Worm (Caenorhabditis elegans): Measurements from ENCODE around the gene Y66D12A.8.
A peak's percentile ranks its signal among the peaks of the same experiment; 100 is the strongest.

Y66D12A.8 gene

ce11 chrIII:11609568-11609967 is 35.5 kb downstream of the Y66D12A.8 start, which contains the start of gene Y66D12A.30:
Gene Y66D12A.30 (plus strand): TSS chrIII:11609868.
- TF ChIP-seq jun-1 (tag; optimal IDR thresholded peaks at IDR 0.05) = no peak
- TF ChIP-seq nhr-28 (tag; optimal IDR thresholded peaks at IDR 0.05) = no peak
- TF ChIP-seq pha-4 (tag; optimal IDR thresholded peaks at IDR 0.05) = no peak
- TF ChIP-seq lsy-12 (tag; optimal IDR thresholded peaks at IDR 0.05) = no peak
- TF ChIP-seq nhr-237 (tag; optimal IDR thresholded peaks at IDR 0.05) = no peak
- no peak for TF ChIP-seq elt-1 (tag; optimal IDR thresholded peaks at IDR 0.05)
- TF ChIP-seq ztf-11 (tag; optimal IDR thresholded peaks at IDR 0.05) = no peak
- TF ChIP-seq nhr-25 (tag; optimal IDR thresholded peaks at IDR 0.05) = no peak
- no peak for TF ChIP-seq nhr-23 (tag; optimal IDR thresholded peaks at IDR 0.05)
- no peak for TF ChIP-seq daf-12 (tag; optimal IDR thresholded peaks at IDR 0.05)
- no peak for TF ChIP-seq hmg-11 (tag; optimal IDR thresholded peaks at IDR 0.05)
- no peak for TF ChIP-seq eor-1 (tag; optimal IDR thresholded peaks at IDR 0.05)
- TF ChIP-seq elt-3 (tag; optimal IDR thresholded peaks at IDR 0.05) = no peak
- TF ChIP-seq unc-39 (tag; optimal IDR thresholded peaks at IDR 0.05) = no peak
- TF ChIP-seq ztf-4 (tag; optimal IDR thresholded peaks at IDR 0.05) = no peak
- no peak for TF ChIP-seq ama-1 (optimal IDR thresholded peaks at IDR 0.05)
- TF ChIP-seq mdl-1 (tag; optimal IDR thresholded peaks at IDR 0.05) = no peak
- no peak for TF ChIP-seq ZK546.5 (tag; optimal IDR thresholded peaks at IDR 0.05)
- TF ChIP-seq pqm-1 (tag; optimal IDR thresholded peaks at IDR 0.05) = no peak
- TF ChIP-seq egl-27 (tag; optimal IDR thresholded peaks at IDR 0.05) = no peak

- TF ChIP-seq nhr-28 (tag; optimal IDR thresholded peaks at IDR 0.05) = no peak
- no peak for TF ChIP-seq eor-1 (tag; optimal IDR thresholded peaks at IDR 0.05)
- TF ChIP-seq hmg-11 (tag; optimal IDR thresholded peaks at IDR 0.05) = no peak
Measured at ce11 chrIII:11611618-11612247, 37.7 kb downstream of the Y66D12A.8 start.

- TF ChIP-seq nhr-12 (tag; optimal IDR thresholded peaks at IDR 0.05) (no peak), nhr-23 (tag; optimal IDR thresholded peaks at IDR 0.05) (no peak), nhr-67 (tag; optimal IDR thresholded peaks at IDR 0.05) (no peak), skn-1 (tag; optimal IDR thresholded peaks at IDR 0.05) (no peak), nhr-76 (tag; optimal IDR thresholded peaks at IDR 0.05) (no peak), mdl-1 (tag; optimal IDR thresholded peaks at IDR 0.05) (no peak), pqm-1 (tag; optimal IDR thresholded peaks at IDR 0.05) (no peak), ama-1 (optimal IDR thresholded peaks at IDR 0.05) (no peak), ceh-16 (tag; optimal IDR thresholded peaks at IDR 0.05) (no peak), pha-4 (tag; optimal IDR thresholded peaks at IDR 0.05) (no peak), sea-2 (GFP tag; optimal IDR thresholded peaks at IDR 0.05) (no peak), zag-1 (tag; optimal IDR thresholded peaks at IDR 0.05) (no peak), aly-2 (tag; optimal IDR thresholded peaks at IDR 0.05) (no peak), ceh-28 (tag; optimal IDR thresholded peaks at IDR 0.05) (no peak), daf-12 (tag; optimal IDR thresholded peaks at IDR 0.05) (no peak), mml-1 (tag; optimal IDR thresholded peaks at IDR 0.05) (no peak), eor-1 (tag; optimal IDR thresholded peaks at IDR 0.05) (no peak), lin-39 (tag; optimal IDR thresholded peaks at IDR 0.05) (no peak), snpc-4 (tag; optimal IDR thresholded peaks at IDR 0.05) (no peak)
Measured at ce11 chrIII:11612371-11612770, 38.4 kb downstream of the Y66D12A.8 start, which contains the start of the genes Y66A7A.9 and Y66A7A.4. Gene Y66A7A.9 (minus strand): TSS chrIII:11612471. Gene Y66A7A.4 (plus strand): TSS chrIII:11612607.

ce11 chrIII:11614325-11614724 is 40.3 kb downstream of the Y66D12A.8 start:
- TF ChIP-seq ceh-28 (tag; optimal IDR thresholded peaks at IDR 0.05) = peak; percentile 99

ce11 chrIII:11614874-11615273 is 40.9 kb downstream of the Y66D12A.8 start:
- no peak for TF ChIP-seq fos-1 (tag; optimal IDR thresholded peaks at IDR 0.05)
- peak; percentile 99 for TF ChIP-seq ceh-28 (tag; optimal IDR thresholded peaks at IDR 0.05)

- TF ChIP-seq nhr-11 (tag; optimal IDR thresholded peaks at IDR 0.05) (no peak), tbx-2 (tag; optimal IDR thresholded peaks at IDR 0.05) (no peak), ceh-9 (tag; optimal IDR thresholded peaks at IDR 0.05) (no peak), fos-1 (tag; optimal IDR thresholded peaks at IDR 0.05) (no peak), eor-1 (tag; optimal IDR thresholded peaks at IDR 0.05) (no peak), fkh-2 (tag; optimal IDR thresholded peaks at IDR 0.05) (no peak), ceh-28 (tag; optimal IDR thresholded peaks at IDR 0.05) (no peak)
Measured at ce11 chrIII:11615802-11616201, 41.8 kb downstream of the Y66D12A.8 start.
